Fruit fly (Drosophila melanogaster) whole organism, wandering third instar larva: ENCODE measurements around the gene amrt.

ENCODE experiments used
- Abd-B ChIP-seq: fragments of >200 bp; optimal IDR thresholded peaks from 2 replicates; lab custom pipeline; 2017; ENCODE audit warnings: missing biosample characterization, missing genetic modification characterization
- CG32264 ChIP-seq: fragments of 200-800 bp; sonication (Bioruptor generic); optimal IDR thresholded peaks from 2 replicates; lab custom pipeline; 2016; ENCODE audit warnings: missing biosample characterization, missing genetic modification characterization
- CG9705 ChIP-seq: fragments of 200-800 bp; sonication (Bioruptor generic); optimal IDR thresholded peaks from 2 replicates; lab custom pipeline; 2018; ENCODE audit warnings: missing biosample characterization, mild to moderate bottlenecking, missing genetic modification characterization
- CrebA ChIP-seq: fragments of 200-800 bp; sonication (Bioruptor generic); optimal IDR thresholded peaks from 2 replicates; lab custom pipeline; 2016; ENCODE audit warnings: missing biosample characterization, mild to moderate bottlenecking, missing genetic modification characterization, borderline replicate concordance
- Dfd ChIP-seq: fragments of >200 bp; optimal IDR thresholded peaks from 2 replicates; lab custom pipeline; 2017; ENCODE audit warnings: missing biosample characterization, missing genetic modification characterization
- Dif ChIP-seq: fragments of 200-275, 200-300 bp; sonication (Bioruptor generic); optimal IDR thresholded peaks from 2 replicates; lab custom pipeline; 2018; ENCODE audit warnings: missing biosample characterization, missing genetic modification characterization; ENCODE audit not compliant: partially characterized antibody
- HLH106 ChIP-seq: fragments of 200-800 bp; optimal IDR thresholded peaks from 3 replicates; lab custom pipeline; 2019; ENCODE audit warnings: missing biosample characterization, mild to moderate bottlenecking, missing genetic modification characterization, moderate library complexity
- Hnf4 ChIP-seq: fragments of 200-800 bp; sonication (Bioruptor generic); optimal IDR thresholded peaks from 2 replicates; lab custom pipeline; 2016; ENCODE audit warnings: missing biosample characterization, mild to moderate bottlenecking, missing genetic modification characterization
- Hr83 ChIP-seq: fragments of 200-300 bp; sonication (Bioruptor generic); optimal IDR thresholded peaks from 2 replicates; lab custom pipeline; 2016; ENCODE audit warnings: missing biosample characterization, mild to moderate bottlenecking, missing genetic modification characterization, moderate library complexity; ENCODE audit not compliant: poor library complexity, severe bottlenecking
- Mio ChIP-seq: sonication (Bioruptor generic); optimal IDR thresholded peaks from 2 replicates; lab custom pipeline; 2016; ENCODE audit warnings: missing biosample characterization, missing genetic modification characterization
- Myc ChIP-seq: fragments of >200 bp; optimal IDR thresholded peaks from 2 replicates; lab custom pipeline; 2017
- OdsH ChIP-seq: fragments of 200-800 bp; sonication (Bioruptor generic); optimal IDR thresholded peaks from 2 replicates; lab custom pipeline; 2016; ENCODE audit warnings: missing biosample characterization, mild to moderate bottlenecking, missing genetic modification characterization
- Rel ChIP-seq, 2 experiments: fragments of 200-800 bp; sonication (Bioruptor generic) in 1 of 2; optimal IDR thresholded peaks; 2 replicates in 1 of 2; 3 replicates in 1 of 2; lab custom pipeline; 2016 to 2019; ENCODE audit warnings: mild to moderate bottlenecking in 2 of 2, missing biosample characterization in 2 of 2, missing genetic modification characterization in 2 of 2, moderate library complexity in 1 of 2
- Sp1 ChIP-seq: fragments of 200-800 bp; sonication (Bioruptor generic); optimal IDR thresholded peaks from 3 replicates; lab custom pipeline; 2019; ENCODE audit warnings: missing biosample characterization, mild to moderate bottlenecking, missing genetic modification characterization, moderate library complexity
- br ChIP-seq: fragments of 200-800 bp; sonication (Bioruptor generic); optimal IDR thresholded peaks from 2 replicates; lab custom pipeline; 2016; ENCODE audit warnings: missing biosample characterization, missing genetic modification characterization
- brk ChIP-seq: fragments of 200-800 bp; sonication (Bioruptor generic); optimal IDR thresholded peaks from 2 replicates; lab custom pipeline; 2016; ENCODE audit warnings: missing biosample characterization, mild to moderate bottlenecking, missing genetic modification characterization
- dmrt93B ChIP-seq: fragments of 200-800 bp; sonication (Bioruptor generic); optimal IDR thresholded peaks from 2 replicates; lab custom pipeline; 2018; ENCODE audit warnings: missing biosample characterization, mild to moderate bottlenecking, missing genetic modification characterization
- ey ChIP-seq: fragments of 200-800 bp; sonication (Bioruptor generic); optimal IDR thresholded peaks from 2 replicates; lab custom pipeline; 2016; ENCODE audit warnings: missing biosample characterization, missing genetic modification characterization
- foxo ChIP-seq, 2 experiments: fragments of 200-800 bp; sonication (Bioruptor generic); optimal IDR thresholded peaks; 2 replicates in 1 of 2; 3 replicates in 1 of 2; lab custom pipeline; 2016 to 2017; ENCODE audit warnings: missing biosample characterization in 2 of 2, missing genetic modification characterization in 2 of 2
- fru ChIP-seq: fragments of 200-800 bp; sonication (Bioruptor generic); optimal IDR thresholded peaks from 3 replicates; lab custom pipeline; 2016; ENCODE audit warnings: missing biosample characterization, mild to moderate bottlenecking, missing genetic modification characterization
- h ChIP-seq: fragments of 200-800 bp; sonication (Bioruptor generic); optimal IDR thresholded peaks from 3 replicates; lab custom pipeline; 2016; ENCODE audit warnings: missing biosample characterization, mild to moderate bottlenecking, missing genetic modification characterization
- lola ChIP-seq: fragments of >200 bp; optimal IDR thresholded peaks from 2 replicates; lab custom pipeline; 2017; ENCODE audit warnings: missing biosample characterization, missing genetic modification characterization
- pan ChIP-seq: fragments of >200 bp; optimal IDR thresholded peaks from 2 replicates; lab custom pipeline; 2017
- psq ChIP-seq: fragments of 200-800 bp; sonication (Bioruptor generic); optimal IDR thresholded peaks from 3 replicates; lab custom pipeline; 2017; ENCODE audit warnings: missing biosample characterization, mild to moderate bottlenecking, missing genetic modification characterization, moderate library complexity
- rgr ChIP-seq: fragments of 200-800 bp; sonication (Bioruptor generic); optimal IDR thresholded peaks from 3 replicates; lab custom pipeline; 2016; ENCODE audit warnings: missing biosample characterization, mild to moderate bottlenecking, missing genetic modification characterization
- sage ChIP-seq: fragments of 200-800 bp; sonication (Bioruptor generic); optimal IDR thresholded peaks from 2 replicates; lab custom pipeline; 2016; ENCODE audit warnings: missing biosample characterization, mild to moderate bottlenecking, missing genetic modification characterization
- sv ChIP-seq: fragments of 200-800 bp; sonication (Bioruptor generic); optimal IDR thresholded peaks from 3 replicates; lab custom pipeline; 2016; ENCODE audit warnings: missing biosample characterization, missing genetic modification characterization
- tai ChIP-seq: sonication (Bioruptor generic); optimal IDR thresholded peaks from 2 replicates; lab custom pipeline; 2016; ENCODE audit warnings: missing biosample characterization, missing genetic modification characterization
- usp ChIP-seq: fragments of >200 bp; optimal IDR thresholded peaks from 2 replicates; lab custom pipeline; 2017; ENCODE audit warnings: missing biosample characterization, missing genetic modification characterization
- woc ChIP-seq: sonication (Bioruptor generic); optimal IDR thresholded peaks from 2 replicates; lab custom pipeline; 2016; ENCODE audit warnings: missing biosample characterization, mild to moderate bottlenecking, missing genetic modification characterization

Gene amrt

DNA sequence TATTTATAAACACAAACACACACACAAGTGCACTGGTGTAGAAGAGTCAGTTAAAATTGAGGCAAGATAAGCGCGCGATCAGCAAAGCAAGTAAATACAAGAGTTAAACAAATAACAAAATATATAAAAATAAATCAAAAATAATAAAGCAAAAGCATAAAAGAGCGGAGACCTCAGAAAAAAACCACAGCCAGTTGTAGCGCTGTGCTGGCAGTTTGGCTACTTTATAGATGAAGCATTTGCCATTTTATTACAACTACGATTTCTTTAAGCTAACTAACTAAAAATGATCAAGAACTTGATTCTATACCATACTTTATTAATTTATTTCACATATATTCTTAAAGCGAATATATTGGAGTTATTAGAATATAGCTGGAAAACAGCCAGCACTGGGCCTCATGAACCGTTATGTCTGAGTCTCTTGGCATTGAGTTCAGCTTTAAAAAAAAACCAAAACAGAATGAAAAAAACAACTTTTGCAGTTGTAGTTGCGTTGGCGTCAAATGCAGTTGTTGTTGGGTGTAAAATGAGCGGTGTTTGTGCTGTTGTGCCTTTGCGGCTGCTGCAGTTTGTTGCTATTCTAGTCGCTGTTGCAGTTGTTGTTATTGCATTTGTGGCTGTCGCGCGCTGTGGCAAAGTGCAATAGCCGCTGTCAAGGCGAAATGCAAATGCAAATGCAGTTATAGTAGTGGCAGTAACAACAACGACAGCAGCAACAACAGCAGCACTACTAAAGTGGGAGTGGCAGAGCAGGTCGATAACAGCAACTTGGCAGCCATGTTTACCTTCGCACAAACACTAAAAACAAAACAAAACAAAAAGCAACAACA lies 34.4 kb upstream of the amrt start:
- TF ChIP-seq Myc (lab: Kevin White, UChicago) (peak; percentile 52), brk (GFP tag; lab: Kevin White, UChicago) (peak; percentile 36), rgr (GFP tag; lab: Kevin White, UChicago) (peak; percentile 6), Sp1 (GFP tag; lab: Kevin White, UChicago) (peak; percentile 7), sage (GFP tag; lab: Kevin White, UChicago) (peak; percentile 5), fru (GFP tag; lab: Kevin White, UChicago) (peak; percentile 33), CG32264 (no peak), Dif (GFP tag; lab: Kevin White, UChicago) (no peak)

DNA sequence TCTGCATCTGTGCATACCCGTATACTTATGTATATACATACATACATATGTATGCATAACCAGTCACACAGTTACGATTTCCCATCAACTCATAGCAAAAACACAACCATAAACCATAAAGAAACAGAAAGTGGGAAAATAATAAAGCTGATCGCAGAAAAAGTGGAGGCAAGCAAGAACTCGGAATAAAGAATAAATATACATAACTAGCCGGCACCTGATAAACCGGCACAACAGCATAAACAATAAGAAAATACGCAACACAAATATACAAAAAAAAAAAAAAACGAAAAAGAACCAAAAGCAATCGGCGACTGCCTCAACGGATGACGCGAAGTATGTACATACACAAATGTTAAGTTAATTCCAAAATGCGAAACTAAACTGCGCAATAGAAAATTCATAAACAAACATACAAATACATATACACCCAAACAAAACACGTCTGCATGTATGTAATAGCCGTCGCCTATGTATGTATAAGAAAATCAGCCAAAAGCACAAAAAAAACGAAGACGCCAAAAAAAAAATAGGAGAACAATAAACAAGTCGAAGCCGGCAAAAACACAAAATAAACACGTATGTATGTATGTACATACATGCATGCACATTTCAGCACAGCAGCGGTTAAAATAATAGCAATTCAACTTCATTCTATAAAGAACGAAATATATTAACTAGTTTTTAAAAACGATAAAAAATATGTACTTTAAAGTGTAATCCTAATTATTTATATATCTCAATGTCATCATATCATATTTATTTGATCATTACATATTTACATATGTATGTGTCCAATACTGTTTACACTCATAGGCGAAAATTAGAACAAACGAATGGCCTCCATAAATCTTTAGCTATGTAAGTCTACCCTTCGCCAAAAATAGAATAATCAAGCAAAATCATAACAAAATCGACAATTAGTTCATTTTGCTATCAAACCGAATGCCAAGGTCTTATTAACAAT lies 33.1 kb upstream of the amrt start:
- TF ChIP-seq CrebA = no peak
- no peak for TF ChIP-seq Myc (lab: Kevin White, UChicago)
- no peak for TF ChIP-seq lola (GFP tag; lab: Kevin White, UChicago)
- peak; percentile 25 for TF ChIP-seq h (GFP tag; lab: Kevin White, UChicago)
- no peak for TF ChIP-seq CG32264
- peak; percentile 58 for TF ChIP-seq psq
- TF ChIP-seq brk (GFP tag; lab: Kevin White, UChicago) = no peak
- peak; percentile 39 for TF ChIP-seq OdsH (GFP tag; lab: Kevin White, UChicago)
- TF ChIP-seq fru (GFP tag; lab: Kevin White, UChicago) = peak; percentile 53
- no peak for TF ChIP-seq sage (GFP tag; lab: Kevin White, UChicago)
- peak; percentile 16 for TF ChIP-seq dmrt93B (GFP tag; lab: Kevin White, UChicago)
- peak in 1 of 2 experiments; percentile 49 for TF ChIP-seq foxo (GFP tag; optimal IDR thresholded peaks at IDR 0.05; lab: Kevin White, UChicago)
- TF ChIP-seq Abd-B = no peak
- TF ChIP-seq Dfd = no peak
- peak; percentile 41 for TF ChIP-seq rgr (GFP tag; lab: Kevin White, UChicago)
- TF ChIP-seq Hnf4 = no peak
- peak; percentile 42 for TF ChIP-seq ey (GFP tag; lab: Kevin White, UChicago)
- TF ChIP-seq HLH106 (tag; lab: Kevin White, UChicago) = peak; percentile 38
- peak; percentile 14 for TF ChIP-seq woc (GFP tag; lab: Kevin White, UChicago)
- peak; percentile 51 for TF ChIP-seq Sp1 (GFP tag; lab: Kevin White, UChicago)
- TF ChIP-seq usp = no peak
- peak; percentile 60 for TF ChIP-seq sv (GFP tag; lab: Kevin White, UChicago)
- TF ChIP-seq br (GFP tag; lab: Kevin White, UChicago) = peak; percentile 1
- no peak for TF ChIP-seq Rel (GFP tag; optimal IDR thresholded peaks at IDR 0.05; lab: Kevin White, UChicago)
- peak; percentile 42 for TF ChIP-seq Rel (tag; optimal IDR thresholded peaks at IDR 0.05; lab: Kevin White, UChicago)
- TF ChIP-seq, all 38 proteins: peak for 14

dm6 chrX:13749873-13750241 lies 32.4 kb upstream of the amrt start:
- TF ChIP-seq Mio (GFP tag; lab: Kevin White, UChicago) (no peak), dmrt93B (GFP tag; lab: Kevin White, UChicago) (no peak), Rel (GFP tag; optimal IDR thresholded peaks at IDR 0.05; lab: Kevin White, UChicago) (no peak), Rel (tag; optimal IDR thresholded peaks at IDR 0.05; lab: Kevin White, UChicago) (no peak), pan (lab: Kevin White, UChicago) (no peak), CG9705 (GFP tag; lab: Kevin White, UChicago) (no peak), h (GFP tag; lab: Kevin White, UChicago) (no peak), OdsH (GFP tag; lab: Kevin White, UChicago) (no peak), fru (GFP tag; lab: Kevin White, UChicago) (no peak), foxo (GFP tag; optimal IDR thresholded peaks at IDR 0.05; lab: Kevin White, UChicago) (no peak), woc (GFP tag; lab: Kevin White, UChicago) (no peak), sage (GFP tag; lab: Kevin White, UChicago) (no peak), Hr83 (GFP tag; lab: Kevin White, UChicago) (no peak), Myc (lab: Kevin White, UChicago) (no peak), usp (no peak), lola (GFP tag; lab: Kevin White, UChicago) (no peak), tai (GFP tag; lab: Kevin White, UChicago) (no peak), ey (GFP tag; lab: Kevin White, UChicago) (no peak)
